Worm (Caenorhabditis elegans) whole organism, L3 larva: ENCODE results near the gene Y82E9BR.5.

Experiments used
- ZK546.5 ChIP-seq: sonication (generic microtip); optimal IDR thresholded peaks from 2 replicates; lab custom pipeline; 2017; ENCODE audit warnings: missing biosample characterization, missing genetic modification characterization
- aly-2 ChIP-seq: fragments of 150-350 bp; optimal IDR thresholded peaks from 2 replicates; lab custom pipeline; 2014; ENCODE audit warnings: missing biosample characterization, missing genetic modification characterization
- ama-1 ChIP-seq: fragments of 150-350 bp; optimal IDR thresholded peaks from 2 replicates; lab custom pipeline; 2018
- ceh-16 ChIP-seq: sonication (generic microtip); optimal IDR thresholded peaks from 2 replicates; lab custom pipeline; 2017; ENCODE audit warnings: missing biosample characterization, missing genetic modification characterization
- ceh-28 ChIP-seq: fragments of 150-350 bp; optimal IDR thresholded peaks from 2 replicates; lab custom pipeline; 2014; ENCODE audit warnings: missing biosample characterization, missing genetic modification reagents, missing genetic modification characterization
- ceh-82 ChIP-seq: fragments of 150-350 bp; optimal IDR thresholded peaks from 2 replicates; lab custom pipeline; 2014; ENCODE audit warnings: missing biosample characterization, missing genetic modification characterization
- ceh-9 ChIP-seq: sonication (generic microtip); optimal IDR thresholded peaks from 2 replicates; lab custom pipeline; 2018; ENCODE audit warnings: missing biosample characterization, missing genetic modification characterization
- daf-12 ChIP-seq: fragments of 150-350 bp; optimal IDR thresholded peaks from 2 replicates; lab custom pipeline; 2014; ENCODE audit warnings: missing biosample characterization, missing genetic modification reagents, missing genetic modification characterization
- egl-27 ChIP-seq: sonication (generic microtip); optimal IDR thresholded peaks from 4 replicates; lab custom pipeline; 2017; ENCODE audit warnings: missing biosample characterization, missing genetic modification reagents, missing genetic modification characterization
- egl-5 ChIP-seq: fragments of 150-350 bp; optimal IDR thresholded peaks from 2 replicates; lab custom pipeline; 2017; ENCODE audit warnings: missing biosample characterization, missing genetic modification reagents, missing genetic modification characterization, inconsistent platforms
- elt-1 ChIP-seq: fragments of 150-350 bp; optimal IDR thresholded peaks from 2 replicates; lab custom pipeline; 2014; ENCODE audit warnings: missing biosample characterization, missing genetic modification characterization
- elt-2 ChIP-seq: sonication (generic microtip); optimal IDR thresholded peaks from 2 replicates; lab custom pipeline; 2016; ENCODE audit warnings: missing genetic modification reagents, mild to moderate bottlenecking, missing genetic modification characterization, missing compliant biosample characterization
- eor-1 ChIP-seq, 2 experiments: fragments of 150-350 bp; optimal IDR thresholded peaks; 2 replicates each; lab custom pipeline; 2014 to 2018; ENCODE audit warnings: missing biosample characterization in 2 of 2, missing genetic modification characterization in 2 of 2
- fkh-10 ChIP-seq: sonication (generic microtip); optimal IDR thresholded peaks from 2 replicates; lab custom pipeline; 2017; ENCODE audit warnings: missing biosample characterization, missing genetic modification reagents, missing genetic modification characterization
- fkh-2 ChIP-seq: fragments of 150-350 bp; optimal IDR thresholded peaks from 2 replicates; lab custom pipeline; 2014; ENCODE audit warnings: missing biosample characterization, missing genetic modification reagents, missing genetic modification characterization
- jun-1 ChIP-seq: fragments of 150-350 bp; optimal IDR thresholded peaks from 2 replicates; lab custom pipeline; 2014; ENCODE audit warnings: missing biosample characterization, missing genetic modification reagents, missing genetic modification characterization
- lin-15B ChIP-seq: fragments of 150-350 bp; optimal IDR thresholded peaks from 2 replicates; lab custom pipeline; 2014; ENCODE audit warnings: missing biosample characterization, missing genetic modification characterization
- lin-39 ChIP-seq: fragments of 150-350 bp; optimal IDR thresholded peaks from 2 replicates; lab custom pipeline; 2018; ENCODE audit warnings: missing biosample characterization, missing genetic modification reagents, missing genetic modification characterization
- lsy-12 ChIP-seq: sonication (generic microtip); optimal IDR thresholded peaks from 2 replicates; lab custom pipeline; 2016; ENCODE audit warnings: mild to moderate bottlenecking, missing genetic modification characterization, missing compliant biosample characterization
- mdl-1 ChIP-seq: fragments of 150-350 bp; optimal IDR thresholded peaks from 2 replicates; lab custom pipeline; 2014; ENCODE audit warnings: missing biosample characterization, missing genetic modification characterization
- nfya-1 ChIP-seq: sonication (generic microtip); optimal IDR thresholded peaks from 2 replicates; lab custom pipeline; 2017; ENCODE audit warnings: missing genetic modification characterization, mild to moderate bottlenecking, missing compliant biosample characterization, antibody characterized with exemption, moderate library complexity; ENCODE audit not compliant: insufficient read depth
- nhr-11 ChIP-seq: fragments of 150-350 bp; optimal IDR thresholded peaks from 2 replicates; lab custom pipeline; 2014; ENCODE audit warnings: missing biosample characterization, missing genetic modification characterization
- nhr-12 ChIP-seq: fragments of 150-350 bp; optimal IDR thresholded peaks from 2 replicates; lab custom pipeline; 2014; ENCODE audit warnings: missing biosample characterization, missing genetic modification characterization
- nhr-23 ChIP-seq: fragments of 150-350 bp; optimal IDR thresholded peaks from 2 replicates; lab custom pipeline; 2014; ENCODE audit warnings: missing biosample characterization, missing genetic modification reagents, missing genetic modification characterization
- nhr-237 ChIP-seq: fragments of 150-350 bp; optimal IDR thresholded peaks from 2 replicates; lab custom pipeline; 2014; ENCODE audit warnings: missing biosample characterization, missing genetic modification characterization
- nhr-25 ChIP-seq: sonication (generic microtip); optimal IDR thresholded peaks from 2 replicates; lab custom pipeline; 2017; ENCODE audit warnings: missing biosample characterization, missing genetic modification characterization
- nhr-28 ChIP-seq: fragments of 150-350 bp; optimal IDR thresholded peaks from 2 replicates; lab custom pipeline; 2014; ENCODE audit warnings: missing biosample characterization, missing genetic modification characterization
- nhr-76 ChIP-seq: fragments of 150-350 bp; sonication (generic microtip); optimal IDR thresholded peaks from 5 replicates; lab custom pipeline; 2014; ENCODE audit warnings: missing biosample characterization, missing genetic modification characterization
- pha-4 ChIP-seq: fragments of 150-350 bp; optimal IDR thresholded peaks from 2 replicates; lab custom pipeline; 2014; ENCODE audit warnings: missing biosample characterization, missing genetic modification reagents, missing genetic modification characterization
- pqm-1 ChIP-seq: fragments of 150-350 bp; optimal IDR thresholded peaks from 2 replicates; lab custom pipeline; 2017; ENCODE audit warnings: missing biosample characterization, missing genetic modification characterization, inconsistent platforms
- sea-2 ChIP-seq: fragments of 150-350 bp; sonication (generic microtip); optimal IDR thresholded peaks from 4 replicates; lab custom pipeline; 2014; ENCODE audit warnings: missing biosample characterization, missing genetic modification reagents, missing genetic modification characterization
- skn-1 ChIP-seq: fragments of 150-350 bp; optimal IDR thresholded peaks from 2 replicates; lab custom pipeline; 2014; ENCODE audit warnings: missing biosample characterization, missing genetic modification characterization
- unc-39 ChIP-seq: sonication (generic microtip); optimal IDR thresholded peaks from 4 replicates; lab custom pipeline; 2017; ENCODE audit warnings: missing biosample characterization, missing genetic modification characterization
- unc-62 ChIP-seq: fragments of 150-350 bp; sonication (generic microtip); optimal IDR thresholded peaks from 4 replicates; lab custom pipeline; 2014; ENCODE audit warnings: missing biosample characterization, missing genetic modification reagents, missing genetic modification characterization
- ztf-11 ChIP-seq: fragments of 150-350 bp; optimal IDR thresholded peaks from 2 replicates; lab custom pipeline; 2014; ENCODE audit warnings: missing biosample characterization, missing genetic modification characterization
- ztf-4 ChIP-seq: fragments of 150-350 bp; optimal IDR thresholded peaks from 2 replicates; lab custom pipeline; 2014; ENCODE audit warnings: missing biosample characterization, missing genetic modification characterization

Y82E9BR.5 gene

DNA sequence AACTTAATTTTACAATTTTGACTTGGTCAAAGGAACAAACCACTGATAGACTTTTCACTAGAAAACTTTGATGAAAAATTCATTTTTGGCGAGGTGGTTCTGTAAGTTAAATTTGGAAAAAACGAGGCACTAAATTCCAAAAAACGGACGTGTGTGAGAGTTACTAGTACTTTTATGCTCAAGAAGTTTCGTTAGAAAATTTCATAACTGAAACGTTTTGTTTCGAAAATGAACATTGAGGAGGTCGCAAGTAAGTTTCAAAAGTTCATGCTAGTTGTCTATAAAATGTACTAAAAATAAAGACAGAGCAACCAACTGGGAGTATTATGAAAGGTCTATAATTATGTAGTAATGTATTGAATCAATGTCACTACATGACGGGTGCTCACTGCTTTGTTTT, 7.6 kb downstream of the Y82E9BR.5 start, which contains the start of gene pals-17:
pals-17 (minus strand) TSS at position 101 of the 400 bp plus-strand sequence.
- TF ChIP-seq lin-15B (tag; lab: Kevin White, UChicago) (no peak), fkh-10 (no peak), unc-62 (GFP tag; lab: Kevin White, UChicago) (no peak), ceh-82 (no peak), skn-1 (tag; lab: Kevin White, UChicago) (no peak), elt-1 (tag; lab: Kevin White, UChicago) (no peak), pqm-1 (no peak), ama-1 (lab: Kevin White, UChicago) (no peak), daf-12 (tag; lab: Kevin White, UChicago) (no peak), egl-5 (tag; lab: Kevin White, UChicago) (no peak), lsy-12 (tag; lab: Kevin White, UChicago) (no peak), nhr-12 (tag; lab: Kevin White, UChicago) (no peak), nhr-28 (tag; lab: Kevin White, UChicago) (no peak), egl-27 (tag; lab: Kevin White, UChicago) (no peak), ztf-4 (no peak), lin-39 (tag; lab: Kevin White, UChicago) (no peak), sea-2 (no peak), ceh-28 (no peak)

DNA sequence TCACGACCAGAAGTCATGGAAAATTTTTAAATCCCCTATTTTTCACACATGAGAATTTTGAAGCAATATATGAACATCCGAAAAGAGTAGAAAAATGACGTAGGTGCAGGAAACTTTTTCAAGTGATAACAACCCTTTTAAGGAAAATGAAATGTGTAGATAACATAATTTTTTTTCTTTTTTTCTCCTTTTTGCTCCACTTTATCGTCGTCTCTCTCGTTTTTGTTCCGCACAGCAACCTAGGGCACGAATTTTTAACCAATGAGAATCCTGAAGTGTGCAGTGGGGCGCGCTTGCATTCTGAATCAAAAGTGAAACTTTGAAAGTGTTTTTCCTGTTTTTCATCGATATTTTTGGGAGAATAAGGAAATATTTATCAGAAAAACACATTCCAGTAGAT, 8.6 kb downstream of the Y82E9BR.5 start:
- peak; percentile 85 for TF ChIP-seq pqm-1
- TF ChIP-seq nhr-25 (tag; lab: Kevin White, UChicago): no peak
- TF ChIP-seq fkh-2 (tag; lab: Kevin White, UChicago): no peak
- TF ChIP-seq ama-1 (lab: Kevin White, UChicago): no peak
- TF ChIP-seq pha-4 (tag; lab: Kevin White, UChicago): peak; percentile 29
- TF ChIP-seq ceh-9 (tag; lab: Kevin White, UChicago): no peak
- TF ChIP-seq mdl-1: no peak
- no peak for TF ChIP-seq unc-62 (GFP tag; lab: Kevin White, UChicago)
- TF ChIP-seq nfya-1 (tag; lab: Kevin White, UChicago): peak; percentile 10
- peak; percentile 98 for TF ChIP-seq elt-2 (tag; lab: Kevin White, UChicago)
- no peak for TF ChIP-seq sea-2
- no peak for TF ChIP-seq nhr-28 (tag; lab: Kevin White, UChicago)
- no peak for TF ChIP-seq ZK546.5 (tag; lab: Kevin White, UChicago)
- peak; percentile 88 for TF ChIP-seq jun-1
- TF ChIP-seq fkh-10: no peak
- TF ChIP-seq eor-1 (tag; optimal IDR thresholded peaks at IDR 0.05; lab: Kevin White, UChicago): no peak
- no peak for TF ChIP-seq aly-2
- TF ChIP-seq elt-1 (tag; lab: Kevin White, UChicago): no peak
- TF ChIP-seq ceh-82: no peak

DNA sequence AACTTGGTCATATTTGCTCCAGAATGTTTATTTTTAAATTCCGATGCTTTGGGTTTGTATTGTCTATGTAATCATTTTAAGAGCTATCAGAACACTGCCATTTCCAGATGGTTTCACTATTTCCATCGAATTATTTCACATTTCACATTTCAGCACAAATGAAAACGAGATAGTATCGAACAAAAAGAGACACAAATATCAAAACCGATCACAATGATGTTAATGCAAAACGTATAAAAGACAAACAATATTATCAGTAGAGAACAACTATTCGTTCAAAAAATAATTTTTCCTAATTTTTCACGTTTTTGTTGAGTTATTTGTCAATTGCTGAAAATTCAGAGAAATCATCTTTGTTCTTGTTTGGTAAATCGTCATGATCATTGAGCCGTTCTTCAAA, 11.2 kb downstream of the Y82E9BR.5 start:
- TF ChIP-seq elt-2 (tag; lab: Kevin White, UChicago): peak; percentile 68
- no peak for TF ChIP-seq ceh-16 (tag; lab: Kevin White, UChicago)
- TF ChIP-seq pqm-1: peak; percentile 30
- peak; percentile 17 for TF ChIP-seq pha-4 (tag; lab: Kevin White, UChicago)

DNA sequence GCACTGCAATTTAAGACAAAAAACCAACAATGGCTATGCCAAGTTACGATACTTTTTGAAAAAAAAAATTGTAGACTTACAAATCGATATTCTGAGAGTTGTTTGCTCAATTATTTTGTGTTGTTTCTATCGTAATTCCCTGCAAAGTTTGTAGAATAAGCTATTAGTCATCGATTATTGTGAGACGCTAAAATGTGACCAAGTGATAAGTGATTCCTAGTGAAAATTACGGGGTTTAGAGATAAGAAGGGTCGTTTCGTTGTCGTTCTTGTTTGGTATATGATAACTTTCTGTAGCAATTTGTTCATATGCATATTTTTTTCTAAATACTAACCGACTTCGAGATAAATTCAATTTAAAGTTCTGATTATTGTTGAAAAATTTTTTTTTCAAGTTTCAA, 14.0 kb downstream of the Y82E9BR.5 start:
- TF ChIP-seq ceh-82 (no peak), pqm-1 (peak; percentile 84), unc-39 (tag; lab: Kevin White, UChicago) (no peak), skn-1 (tag; lab: Kevin White, UChicago) (no peak), elt-2 (tag; lab: Kevin White, UChicago) (peak; percentile 83), pha-4 (tag; lab: Kevin White, UChicago) (peak; percentile 8), nhr-11 (tag; lab: Kevin White, UChicago) (no peak), jun-1 (no peak)

DNA sequence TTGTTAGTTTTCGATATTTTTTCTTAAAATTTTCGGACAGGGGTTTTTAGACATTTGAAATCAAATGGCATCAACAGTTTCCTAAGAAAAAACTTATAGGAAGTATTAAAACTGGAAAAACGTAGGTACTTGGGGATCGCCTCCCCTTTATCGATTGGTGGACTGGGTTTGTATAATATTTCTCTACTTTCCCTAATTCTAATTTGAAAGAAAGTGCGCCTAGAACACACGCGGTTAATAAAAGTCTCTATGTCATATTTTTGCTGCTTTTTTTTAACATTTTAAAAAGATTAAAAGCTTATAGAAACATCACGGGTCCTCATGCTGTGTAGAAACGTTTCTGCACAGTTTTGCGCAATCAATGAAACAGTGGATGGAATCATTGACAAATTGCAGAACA, 15.5 kb downstream of the Y82E9BR.5 start, which contains the start of gene pals-16:
pals-16 (plus strand) TSS at position 301 of the 400 bp plus-strand sequence.
- TF ChIP-seq nhr-237 (tag; lab: Kevin White, UChicago) (no peak), nhr-25 (tag; lab: Kevin White, UChicago) (no peak), ama-1 (lab: Kevin White, UChicago) (no peak), mdl-1 (no peak), ztf-11 (no peak), unc-62 (GFP tag; lab: Kevin White, UChicago) (no peak), nhr-76 (no peak), nhr-23 (no peak), lsy-12 (tag; lab: Kevin White, UChicago) (no peak), egl-5 (tag; lab: Kevin White, UChicago) (no peak), jun-1 (no peak), nhr-28 (tag; lab: Kevin White, UChicago) (no peak), lin-39 (tag; lab: Kevin White, UChicago) (no peak), sea-2 (no peak)
